2 fruit fly cellular contexts compared by ENCODE assay signal in the genomic region with DNA sequence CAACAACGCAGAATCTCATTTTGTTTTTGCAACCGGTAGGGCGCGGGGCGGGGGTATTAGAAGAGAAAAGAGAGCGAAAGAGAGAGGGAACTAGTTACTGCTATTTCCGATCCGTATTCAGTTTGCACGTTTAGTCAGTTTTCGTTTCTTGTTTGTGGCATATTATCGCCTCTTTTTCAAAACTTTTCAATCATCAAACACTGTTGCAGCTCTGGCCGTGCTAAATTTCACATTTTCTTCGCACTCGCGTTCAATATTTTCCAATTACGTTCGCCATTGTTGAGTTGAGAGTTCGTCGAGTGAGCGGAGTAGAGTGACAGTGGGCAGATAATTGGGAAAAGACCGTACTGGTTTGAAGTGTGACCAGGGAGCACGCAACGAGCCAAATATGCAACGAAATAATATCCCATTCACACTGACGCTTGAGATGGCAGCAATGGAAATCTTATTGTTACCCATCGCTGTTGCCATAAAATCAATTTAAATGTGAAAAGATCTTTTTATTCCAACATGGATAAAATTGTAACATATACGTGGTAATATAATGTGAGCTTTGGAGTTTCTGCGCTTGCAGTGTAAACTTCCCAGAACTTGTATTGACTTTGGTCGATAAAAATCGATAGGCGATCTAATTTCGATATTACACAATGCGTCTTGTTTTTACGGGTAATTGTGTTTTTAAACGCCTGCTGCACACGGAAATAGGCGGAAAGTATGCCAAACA.
TF ChIP-seq lines count a peak whose summit lies in the region.

Ire1 (minus strand) TSS at position 296 of the 724 bp plus-strand sequence.
Mrm2 (plus strand) TSS at position 615 of the 724 bp plus-strand sequence.

TF ChIP-seq in whole organism, embryonic, 481 proteins besides CTCF, POLR2A, EP300 and RAD21 (continued from another document and continues in another):
- peak; percentile 81 for TF ChIP-seq slou (GFP tag; optimal IDR thresholded peaks at IDR 0.05; lab: Kevin White, UChicago)
- no peak for TF ChIP-seq CG2199 (GFP tag; IDR thresholded peaks at IDR 0.05; lab: Robert Waterston, UW)
- TF ChIP-seq CG3726 (GFP tag; IDR thresholded peaks at IDR 0.05; lab: Robert Waterston, UW), result 0 out of 3 replicates have a peak, but pooled peaks have one; percentile 58
- TF ChIP-seq CG8924 (tag; optimal IDR thresholded peaks at IDR 0.05; lab: Kevin White, UChicago), result peak; percentile 78
- TF ChIP-seq CG14710 (tag; optimal IDR thresholded peaks at IDR 0.05; lab: Kevin White, UChicago), result peak; percentile 94
- no peak for TF ChIP-seq sqz (GFP tag; optimal IDR thresholded peaks at IDR 0.05; lab: Kevin White, UChicago)
- peak; percentile 26 for TF ChIP-seq ac (GFP tag; optimal IDR thresholded peaks at IDR 0.05; lab: Kevin White, UChicago)
- TF ChIP-seq danr (GFP tag; IDR thresholded peaks at IDR 0.05; lab: Robert Waterston, UW), result peak; percentile 46; the same call in 1 of the 2 replicates
- peak; percentile 76 for TF ChIP-seq CG12942 (GFP tag; optimal IDR thresholded peaks at IDR 0.05; lab: Kevin White, UChicago)
- TF ChIP-seq ap (GFP tag; IDR thresholded peaks at IDR 0.05; lab: Robert Waterston, UW), result peak; percentile 52; the same call in 1 of the 2 replicates
- TF ChIP-seq Eip74EF (GFP tag; optimal IDR thresholded peaks at IDR 0.05; lab: Kevin White, UChicago), result peak in 1 of 2 experiments; percentile 98
- TF ChIP-seq Hr51 (GFP tag; optimal IDR thresholded peaks at IDR 0.05; lab: Kevin White, UChicago), result peak; percentile 72 to 78
- peak; percentile 93 for TF ChIP-seq CHES-1-like (GFP tag; optimal IDR thresholded peaks at IDR 0.05; lab: Kevin White, UChicago)
- peak; percentile 89 for TF ChIP-seq CG12391 (tag; optimal IDR thresholded peaks at IDR 0.05; lab: Kevin White, UChicago)
- peak; percentile 74 for TF ChIP-seq HLH4C (GFP tag; IDR thresholded peaks at IDR 0.05; lab: Robert Waterston, UW; ENCODE audit: partially characterized antibody)
- no peak for TF ChIP-seq Lim3 (GFP tag; IDR thresholded peaks at IDR 0.05; lab: Robert Waterston, UW)
- peak; percentile 83 for TF ChIP-seq Atf3 (GFP tag; optimal IDR thresholded peaks at IDR 0.05; lab: Kevin White, UChicago)
- TF ChIP-seq chinmo (GFP tag; IDR thresholded peaks at IDR 0.05; lab: Robert Waterston, UW; ENCODE audit: partially characterized antibody), result peak; percentile 80; the same call in 1 of the 4 replicates
- peak; percentile 72 for TF ChIP-seq HLH3B (GFP tag; IDR thresholded peaks at IDR 0.05; lab: Robert Waterston, UW)
- TF ChIP-seq otp (GFP tag; IDR thresholded peaks at IDR 0.05; lab: Robert Waterston, UW), result 0 out of 3 replicates have a peak, but pooled peaks have one; percentile 36
- peak; percentile 61 for TF ChIP-seq wor (GFP tag; IDR thresholded peaks at IDR 0.05; lab: Robert Waterston, UW)
- peak; percentile 82 for TF ChIP-seq Side (GFP tag; optimal IDR thresholded peaks at IDR 0.05; lab: Kevin White, UChicago)
- peak; percentile 86 for TF ChIP-seq sob (GFP tag; IDR thresholded peaks at IDR 0.05; lab: Robert Waterston, UW)
- TF ChIP-seq CG2116 (GFP tag; optimal IDR thresholded peaks at IDR 0.05; lab: Kevin White, UChicago), result peak; percentile 91
- TF ChIP-seq hkb (optimal IDR thresholded peaks at IDR 0.05; lab: Kevin White, UChicago), result peak; percentile 91
- TF ChIP-seq hkb (GFP tag; IDR thresholded peaks at IDR 0.05; lab: Robert Waterston, UW), result no peak
- peak; percentile 69 for TF ChIP-seq CG31441 (GFP tag; IDR thresholded peaks at IDR 0.05; lab: Robert Waterston, UW)
- TF ChIP-seq sna (GFP tag; IDR thresholded peaks at IDR 0.05; lab: Robert Waterston, UW; ENCODE audit: partially characterized antibody), result 0 out of 2 replicates have a peak, but pooled peaks have one; percentile 65
- TF ChIP-seq CG10267 (tag; optimal IDR thresholded peaks at IDR 0.05; lab: Kevin White, UChicago), result peak; percentile 78
- TF ChIP-seq inv (GFP tag; IDR thresholded peaks at IDR 0.05; lab: Robert Waterston, UW; ENCODE audit: partially characterized antibody), result peak; percentile 74
- TF ChIP-seq tx (GFP tag; optimal IDR thresholded peaks at IDR 0.05; lab: Kevin White, UChicago), result peak; percentile 91
- peak; percentile 51; the same call in 1 of the 2 replicates for TF ChIP-seq Nf-YA (GFP tag; IDR thresholded peaks at IDR 0.05; lab: Robert Waterston, UW)
- TF ChIP-seq mirr (GFP tag; optimal IDR thresholded peaks at IDR 0.05; lab: Kevin White, UChicago), result peak; percentile 29
- peak; percentile 77 for TF ChIP-seq Aef1 (GFP tag; IDR thresholded peaks at IDR 0.05; lab: Robert Waterston, UW)
- peak; percentile 59 for TF ChIP-seq jing (GFP tag; optimal IDR thresholded peaks at IDR 0.05; lab: Kevin White, UChicago)
- TF ChIP-seq Xbp1 (GFP tag; optimal IDR thresholded peaks at IDR 0.05; lab: Kevin White, UChicago), result peak; percentile 90
- peak; percentile 74; the same call in 2 of the 3 replicates for TF ChIP-seq CG6791 (GFP tag; IDR thresholded peaks at IDR 0.05; lab: Robert Waterston, UW; ENCODE audit: partially characterized antibody)
- TF ChIP-seq gt (GFP tag; IDR thresholded peaks at IDR 0.05; lab: Robert Waterston, UW), result peak; percentile 38; the same call in 1 of the 2 replicates
- TF ChIP-seq Doc3 (GFP tag; IDR thresholded peaks at IDR 0.05; lab: Robert Waterston, UW; ENCODE audit: partially characterized antibody), result peak; percentile 62
- peak; percentile 96 for TF ChIP-seq sens (GFP tag; lab: Kevin White, UChicago)
- no peak for TF ChIP-seq sens-2 (GFP tag; IDR thresholded peaks at IDR 0.05; lab: Robert Waterston, UW)
- TF ChIP-seq oc (tag; optimal IDR thresholded peaks at IDR 0.05; lab: Kevin White, UChicago), result no peak
- TF ChIP-seq CG10979 (tag; optimal IDR thresholded peaks at IDR 0.05; lab: Kevin White, UChicago), result peak; percentile 72
- peak; percentile 78 for TF ChIP-seq CG9215 (GFP tag; IDR thresholded peaks at IDR 0.05; lab: Robert Waterston, UW)
- TF ChIP-seq Trl (optimal IDR thresholded peaks at IDR 0.05; lab: Kevin White, UChicago), result peak; percentile 75 to 91
- TF ChIP-seq Trl (GFP tag; optimal IDR thresholded peaks at IDR 0.05; lab: Kevin White, UChicago), result peak; percentile 86
- TF ChIP-seq CG12659 (GFP tag; optimal IDR thresholded peaks at IDR 0.05; lab: Kevin White, UChicago), result peak; percentile 93
- TF ChIP-seq CG15696 (tag; optimal IDR thresholded peaks at IDR 0.05; lab: Kevin White, UChicago), result peak; percentile 79
- TF ChIP-seq esg (GFP tag; conservative IDR thresholded peaks at IDR 0.05; lab: Robert Waterston, UW), result peak; percentile 75
- peak; percentile 73 for TF ChIP-seq ERR (GFP tag; optimal IDR thresholded peaks at IDR 0.05; lab: Kevin White, UChicago)
- peak; percentile 79 for TF ChIP-seq E2f1 (GFP tag; IDR thresholded peaks at IDR 0.05; lab: Robert Waterston, UW)
- TF ChIP-seq fd64A (GFP tag; optimal IDR thresholded peaks at IDR 0.05; lab: Kevin White, UChicago), result no peak
- TF ChIP-seq vnd (GFP tag; IDR thresholded peaks at IDR 0.05; lab: Robert Waterston, UW; ENCODE audit: partially characterized antibody), result peak; percentile 62; the same call in 2 of the 3 replicates
- TF ChIP-seq CG6813 (GFP tag; optimal IDR thresholded peaks at IDR 0.05; lab: Kevin White, UChicago), result no peak
- TF ChIP-seq Asciz (GFP tag; optimal IDR thresholded peaks at IDR 0.05; lab: Kevin White, UChicago), result no peak
- TF ChIP-seq CG10565 (GFP tag; optimal IDR thresholded peaks at IDR 0.05; lab: Kevin White, UChicago), result no peak
- peak; percentile 78 for TF ChIP-seq gcm2 (GFP tag; optimal IDR thresholded peaks at IDR 0.05; lab: Kevin White, UChicago)

TF ChIP-seq in whole organism, prepupa, 60 proteins besides CTCF, POLR2A, EP300 and RAD21 (continued from another document):
- TF ChIP-seq CG11902 (GFP tag; optimal IDR thresholded peaks at IDR 0.05; lab: Kevin White, UChicago) (peak; percentile 77), Lpt (GFP tag; optimal IDR thresholded peaks at IDR 0.05; lab: Kevin White, UChicago) (no peak), Hr39 (GFP tag; optimal IDR thresholded peaks at IDR 0.05; lab: Kevin White, UChicago) (peak; percentile 90), CG15336 (GFP tag; IDR thresholded peaks at IDR 0.05; lab: Robert Waterston, UW) (peak; percentile 33; the same call in 1 of the 2 replicates), CG16779 (tag; optimal IDR thresholded peaks at IDR 0.05; lab: Kevin White, UChicago) (peak; percentile 48), CG9139 (GFP tag; optimal IDR thresholded peaks at IDR 0.05; lab: Kevin White, UChicago) (no peak), CG31627 (GFP tag; optimal IDR thresholded peaks at IDR 0.05; lab: Kevin White, UChicago) (peak; percentile 91), CG7368 (GFP tag; optimal IDR thresholded peaks at IDR 0.05; lab: Kevin White, UChicago) (peak; percentile 50), spab (GFP tag; optimal IDR thresholded peaks at IDR 0.05; lab: Kevin White, UChicago) (peak; percentile 37), topi (GFP tag; optimal IDR thresholded peaks at IDR 0.05; lab: Kevin White, UChicago) (peak; percentile 63), CG11762 (GFP tag; optimal IDR thresholded peaks at IDR 0.05; lab: Kevin White, UChicago; ENCODE audit: insufficient read depth) (no peak), CG6808 (GFP tag; optimal IDR thresholded peaks at IDR 0.05; lab: Kevin White, UChicago) (peak; percentile 32), net (GFP tag; optimal IDR thresholded peaks at IDR 0.05; lab: Kevin White, UChicago) (peak; percentile 9)
